Worm (Caenorhabditis elegans) whole organism, young adult: ENCODE measurements around the gene sec-61.G.
A peak's percentile ranks its signal among the peaks of the same experiment; 100 is the strongest.

Experiments
- B0019.2 ChIP-seq: fragments of 200-800 bp; sonication (Bioruptor generic); conservative IDR thresholded peaks from 2 replicates; pipeline ENCODE4 v1.3.6; 2022; ENCODE audit warnings: missing genetic modification reagents, missing genetic modification characterization, missing compliant biosample characterization
- B0035.1 ChIP-seq: sonication (generic microtip); optimal IDR thresholded peaks from 2 replicates; lab custom pipeline; 2016; ENCODE audit warnings: missing genetic modification characterization, mild to moderate bottlenecking, missing compliant biosample characterization, missing genotype, missing genetic modification reagents
- B0261.1 ChIP-seq: sonication (generic microtip); optimal IDR thresholded peaks from 2 replicates; lab custom pipeline; 2016; ENCODE audit warnings: mild to moderate bottlenecking, missing genetic modification characterization, moderate library complexity, missing compliant biosample characterization
- C17E4.6 ChIP-seq: fragments of 200-800 bp; sonication (Bioruptor generic); IDR thresholded peaks from 2 replicates; pipeline ENCODE4 v1.3.6; 2022; ENCODE audit warnings: missing genetic modification reagents, missing genetic modification characterization, missing compliant biosample characterization
- F23B12.7 ChIP-seq: sonication (generic microtip); optimal IDR thresholded peaks from 2 replicates; lab custom pipeline; 2017; ENCODE audit warnings: missing genetic modification characterization, mild to moderate bottlenecking, missing compliant biosample characterization, antibody characterized with exemption, moderate library complexity; ENCODE audit not compliant: insufficient read depth
- F37B4.10 ChIP-seq: fragments of 200-800 bp; sonication (Bioruptor generic); IDR thresholded peaks from 2 replicates; pipeline ENCODE4 v1.3.6; 2022; ENCODE audit warnings: missing genetic modification characterization, missing compliant biosample characterization
- F52B5.7 ChIP-seq: sonication (generic microtip); optimal IDR thresholded peaks from 2 replicates; lab custom pipeline; 2016; ENCODE audit warnings: mild to moderate bottlenecking, missing genetic modification characterization, missing compliant biosample characterization
- K11D2.4 ChIP-seq: fragments of 200-800 bp; sonication (Bioruptor generic); IDR thresholded peaks from 2 replicates; pipeline ENCODE4 v1.3.6; 2022; ENCODE audit warnings: missing genetic modification reagents, missing genetic modification characterization, missing compliant biosample characterization
- T26A5.8 ChIP-seq: sonication (generic microtip); optimal IDR thresholded peaks from 2 replicates; lab custom pipeline; 2016; ENCODE audit warnings: missing genetic modification characterization, missing compliant biosample characterization
- Y53G8AR.9 ChIP-seq: fragments of 200-800 bp; sonication (Bioruptor generic); conservative IDR thresholded peaks from 2 replicates; pipeline ENCODE4 v1.3.6; 2022; ENCODE audit warnings: missing genetic modification reagents, missing genetic modification characterization, missing compliant biosample characterization
- Y67H2A.10 ChIP-seq: fragments of 200-800 bp; sonication (Bioruptor generic); conservative IDR thresholded peaks from 2 replicates; pipeline ENCODE4 v1.3.6; 2022; ENCODE audit warnings: missing genetic modification reagents, missing genetic modification characterization, missing compliant biosample characterization
- Y79H2A.3 ChIP-seq: fragments of 200-800 bp; sonication (Bioruptor generic); conservative IDR thresholded peaks from 2 replicates; pipeline ENCODE4 v1.3.6; 2022; ENCODE audit warnings: missing genetic modification reagents, missing genetic modification characterization, missing compliant biosample characterization
- Y95B8A.8 ChIP-seq: fragments of 200-800 bp; sonication (Bioruptor generic); IDR thresholded peaks from 2 replicates; pipeline ENCODE4 v1.3.6; 2022; ENCODE audit warnings: missing genetic modification reagents, missing genetic modification characterization, missing compliant biosample characterization
- ZK185.1 ChIP-seq: sonication (generic microtip); optimal IDR thresholded peaks from 2 replicates; lab custom pipeline; 2016; ENCODE audit warnings: mild to moderate bottlenecking, missing genetic modification characterization, missing compliant biosample characterization; ENCODE audit not compliant: poor library complexity, severe bottlenecking
- aptf-3 ChIP-seq: fragments of 200-800 bp; sonication (Bioruptor generic); IDR thresholded peaks from 2 replicates; pipeline ENCODE4 v1.3.6; 2022; ENCODE audit warnings: missing genetic modification characterization, missing compliant biosample characterization
- atf-7 ChIP-seq: sonication (generic microtip); optimal IDR thresholded peaks from 2 replicates; lab custom pipeline; 2017; ENCODE audit warnings: mild to moderate bottlenecking, missing genetic modification characterization, missing compliant biosample characterization
- attf-5 ChIP-seq: fragments of 200-800 bp; sonication (Bioruptor generic); optimal IDR thresholded peaks from 2 replicates; lab custom pipeline; 2018; ENCODE audit warnings: mild to moderate bottlenecking, missing genetic modification characterization, missing compliant biosample characterization
- cebp-1 ChIP-seq, 2 experiments: fragments of 200-800 bp in 1 of 2; sonication (Bioruptor generic) in 1 of 2; sonication (generic microtip) in 1 of 2; IDR thresholded peaks in 1 of 2; optimal IDR thresholded peaks in 1 of 2; 2 replicates each; pipeline versions ENCODE4 v1.3.6 to Lab custom; 2017 to 2022; ENCODE audit warnings: missing compliant biosample characterization in 2 of 2, missing genetic modification characterization in 2 of 2, mild to moderate bottlenecking in 1 of 2, missing genetic modification reagents in 1 of 2, moderate library complexity in 1 of 2
- cebp-2 ChIP-seq: fragments of 200-800 bp; sonication (Bioruptor generic); IDR thresholded peaks from 2 replicates; pipeline ENCODE4 v1.3.6; 2022; ENCODE audit warnings: missing genetic modification characterization, missing compliant biosample characterization
- ceh-40 ChIP-seq: fragments of 200-800 bp; sonication (Bioruptor generic); IDR thresholded peaks from 2 replicates; pipeline ENCODE4 v1.3.6; 2022; ENCODE audit warnings: missing genetic modification characterization, missing compliant biosample characterization
- ceh-79 ChIP-seq: sonication (generic microtip); optimal IDR thresholded peaks from 2 replicates; lab custom pipeline; 2017; ENCODE audit warnings: mild to moderate bottlenecking, missing genetic modification characterization, missing compliant biosample characterization
- ceh-91 ChIP-seq: fragments of 200-800 bp; sonication (Bioruptor generic); IDR thresholded peaks from 2 replicates; pipeline ENCODE4 v1.3.6; 2022; ENCODE audit warnings: missing genetic modification reagents, missing genetic modification characterization, missing compliant biosample characterization
- chd-7 ChIP-seq: sonication (generic microtip); optimal IDR thresholded peaks from 2 replicates; lab custom pipeline; 2016; ENCODE audit warnings: mild to moderate bottlenecking, missing genetic modification characterization, moderate library complexity, missing compliant biosample characterization
- egl-18 ChIP-seq: fragments of 200-800 bp; sonication (Bioruptor generic); IDR thresholded peaks from 2 replicates; pipeline ENCODE4 v1.3.6; 2022; ENCODE audit warnings: missing genetic modification reagents, missing genetic modification characterization, missing compliant biosample characterization
- egrh-3 ChIP-seq: fragments of 200-800 bp; sonication (Bioruptor generic); IDR thresholded peaks from 2 replicates; pipeline ENCODE4 v1.3.6; 2022; ENCODE audit warnings: missing genetic modification reagents, missing genetic modification characterization, missing compliant biosample characterization
- fkh-3 ChIP-seq: sonication (generic microtip); optimal IDR thresholded peaks from 2 replicates; lab custom pipeline; 2016; ENCODE audit warnings: mild to moderate bottlenecking, missing genetic modification characterization, missing compliant biosample characterization
- gei-17 ChIP-seq: fragments of 200-800 bp; sonication (Bioruptor generic); optimal IDR thresholded peaks from 2 replicates; lab custom pipeline; 2018; ENCODE audit warnings: mild to moderate bottlenecking, missing genetic modification characterization, missing compliant biosample characterization
- him-1 ChIP-seq: sonication (generic microtip); optimal IDR thresholded peaks from 2 replicates; lab custom pipeline; 2016; ENCODE audit warnings: missing genotype, missing genetic modification reagents, missing genetic modification characterization, missing compliant biosample characterization
- hmg-1.2 ChIP-seq: fragments of 200-800 bp; sonication (Bioruptor generic); IDR thresholded peaks from 2 replicates; pipeline ENCODE4 v1.3.6; 2022; ENCODE audit warnings: missing genetic modification reagents, missing genetic modification characterization, missing compliant biosample characterization
- hmg-20 ChIP-seq: fragments of 200-800 bp; sonication (Bioruptor generic); IDR thresholded peaks from 2 replicates; pipeline ENCODE4 v1.3.6; 2022; ENCODE audit warnings: missing genetic modification reagents, missing genetic modification characterization, missing compliant biosample characterization
- let-526 ChIP-seq: fragments of 200-800 bp; sonication (Bioruptor generic); IDR thresholded peaks from 2 replicates; pipeline ENCODE4 v1.3.6; 2022; ENCODE audit warnings: missing genetic modification reagents, missing genetic modification characterization, missing compliant biosample characterization
- lin-40 ChIP-seq: sonication (generic microtip); optimal IDR thresholded peaks from 2 replicates; lab custom pipeline; 2016; ENCODE audit warnings: missing genetic modification characterization, mild to moderate bottlenecking, missing compliant biosample characterization, missing genotype, missing genetic modification reagents
- mcd-1 ChIP-seq: fragments of 200-800 bp; sonication (Bioruptor generic); IDR thresholded peaks from 2 replicates; pipeline ENCODE4 v1.3.6; 2022; ENCODE audit warnings: missing genetic modification reagents, missing genetic modification characterization, missing compliant biosample characterization
- mel-28 ChIP-seq: sonication (generic microtip); optimal IDR thresholded peaks from 2 replicates; lab custom pipeline; 2016; ENCODE audit warnings: borderline replicate concordance, mild to moderate bottlenecking, missing genetic modification characterization, missing compliant biosample characterization
- nfyb-1 ChIP-seq: fragments of 200-800 bp; sonication (Bioruptor generic); IDR thresholded peaks from 2 replicates; pipeline ENCODE4 v1.3.6; 2022; ENCODE audit warnings: missing genetic modification reagents, missing genetic modification characterization, missing compliant biosample characterization
- nhr-120 ChIP-seq: fragments of 200-800 bp; sonication (Bioruptor generic); IDR thresholded peaks from 2 replicates; pipeline ENCODE4 v1.3.6; 2022; ENCODE audit warnings: missing genetic modification characterization, missing compliant biosample characterization
- nhr-179 ChIP-seq: sonication (generic microtip); optimal IDR thresholded peaks from 2 replicates; lab custom pipeline; 2016; ENCODE audit warnings: mild to moderate bottlenecking, missing genetic modification characterization, missing compliant biosample characterization
- pbrm-1 ChIP-seq: fragments of 200-800 bp; sonication (Bioruptor generic); IDR thresholded peaks from 2 replicates; pipeline ENCODE4 v1.3.6; 2022; ENCODE audit warnings: missing genetic modification reagents, missing genetic modification characterization, missing compliant biosample characterization
- pha-4 ChIP-seq: fragments of 150-350 bp; sonication (generic microtip); optimal IDR thresholded peaks from 2 replicates; lab custom pipeline; 2014; ENCODE audit warnings: missing biosample characterization, missing genetic modification reagents, missing genetic modification characterization
- rpc-1 ChIP-seq, 2 experiments: fragments of 150-350 bp in 1 of 2; sonication (generic microtip) in 1 of 2; optimal IDR thresholded peaks; 2 replicates each; lab custom pipeline; 2014 to 2018; ENCODE audit warnings: missing biosample characterization in 1 of 2, missing genetic modification characterization in 1 of 2, missing genetic modification reagents in 1 of 2, missing genotype in 1 of 2
- snpc-1.1 ChIP-seq: sonication (generic microtip); optimal IDR thresholded peaks from 2 replicates; lab custom pipeline; 2017; ENCODE audit warnings: missing genetic modification characterization, mild to moderate bottlenecking, missing compliant biosample characterization, antibody characterized with exemption, moderate library complexity, missing genotype, missing genetic modification reagents; ENCODE audit not compliant: insufficient read depth
- snpc-3.4 ChIP-seq: sonication (generic microtip); optimal IDR thresholded peaks from 2 replicates; lab custom pipeline; 2017; ENCODE audit warnings: missing genetic modification characterization, mild to moderate bottlenecking, missing compliant biosample characterization, antibody characterized with exemption, moderate library complexity, missing genotype, missing genetic modification reagents
- snpc-4 ChIP-seq, 5 experiments: fragments of 150-350 bp in 1 of 5; sonication (generic microtip) in 4 of 5; optimal IDR thresholded peaks; 2 replicates each; lab custom pipeline; 2014 to 2018; ENCODE audit warnings: missing genetic modification characterization in 5 of 5, missing biosample characterization in 3 of 5, antibody characterized with exemption in 2 of 5, mild to moderate bottlenecking in 2 of 5, missing compliant biosample characterization in 2 of 5, missing genotype in 2 of 5, moderate library complexity in 2 of 5, missing genetic modification reagents in 1 of 5
- tbx-9 ChIP-seq: sonication (generic microtip); optimal IDR thresholded peaks from 2 replicates; lab custom pipeline; 2016; ENCODE audit warnings: borderline replicate concordance, missing genetic modification characterization, inconsistent platforms, missing compliant biosample characterization
- unc-130 ChIP-seq: sonication (generic microtip); optimal IDR thresholded peaks from 2 replicates; lab custom pipeline; 2016; ENCODE audit warnings: missing genetic modification reagents, missing genetic modification characterization, missing compliant biosample characterization
- xnd-1 ChIP-seq: sonication (generic microtip); optimal IDR thresholded peaks from 2 replicates; lab custom pipeline; 2016; ENCODE audit warnings: missing genotype, missing genetic modification reagents, missing genetic modification characterization, missing compliant biosample characterization
- ztf-26 ChIP-seq: sonication (generic microtip); optimal IDR thresholded peaks from 2 replicates; lab custom pipeline; 2017; ENCODE audit warnings: missing genetic modification characterization, missing compliant biosample characterization

sec-61.G gene

ce11 chrV:10940571-10940991 lies 43.6 kb upstream of the sec-61.G start (continued):
- TF ChIP-seq atf-7 (tag; lab: Kevin White, UChicago): peak; percentile 94
- TF ChIP-seq Y53G8AR.9: no peak
- no peak for TF ChIP-seq ceh-40 (GFP tag; lab: Robert Waterston, UW)
- TF ChIP-seq him-1 (tag; lab: Kevin White, UChicago): no peak
- TF ChIP-seq gei-17 (GFP tag; lab: Kevin White, UChicago): peak; percentile 29
- TF ChIP-seq F23B12.7: peak; percentile 19
- no peak for TF ChIP-seq tbx-9
- TF ChIP-seq Y79H2A.3 (GFP tag; lab: Robert Waterston, UW): no peak
- no peak for TF ChIP-seq B0019.2 (GFP tag; lab: Robert Waterston, UW)
- TF ChIP-seq Y67H2A.10 (GFP tag; lab: Robert Waterston, UW): no peak
- no peak for TF ChIP-seq F52B5.7 (tag; lab: Kevin White, UChicago)
- TF ChIP-seq nhr-179 (tag; lab: Kevin White, UChicago): no peak
- peak; percentile 55 for TF ChIP-seq lin-40 (tag; lab: Kevin White, UChicago)
- TF ChIP-seq egrh-3 (GFP tag; lab: Robert Waterston, UW): no peak
- no peak for TF ChIP-seq aptf-3
- TF ChIP-seq nfyb-1 (GFP tag; lab: Robert Waterston, UW): peak; percentile 68; the same call in 1 of the 2 replicates
- TF ChIP-seq egl-18: no peak
- TF ChIP-seq attf-5 (GFP tag; lab: Kevin White, UChicago): peak; percentile 73
- no peak for TF ChIP-seq unc-130
- no peak for TF ChIP-seq snpc-4 (GFP tag; optimal IDR thresholded peaks at IDR 0.05; lab: Kevin White, UChicago)
- peak in 2 of 4 experiments; percentile 31 to 51 for TF ChIP-seq snpc-4 (tag; optimal IDR thresholded peaks at IDR 0.05; lab: Kevin White, UChicago)
- no peak for TF ChIP-seq Y95B8A.8 (GFP tag; lab: Robert Waterston, UW)
- peak; percentile 8; the same call in 1 of the 2 replicates for TF ChIP-seq mcd-1
- no peak for TF ChIP-seq ceh-91 (GFP tag; lab: Robert Waterston, UW)
- no peak for TF ChIP-seq B0261.1 (tag; lab: Kevin White, UChicago)
- no peak for TF ChIP-seq xnd-1 (tag; lab: Kevin White, UChicago)
- no peak for TF ChIP-seq F37B4.10 (GFP tag; lab: Robert Waterston, UW)
- TF ChIP-seq hmg-1.2 (GFP tag; lab: Robert Waterston, UW): peak; percentile 79
- TF ChIP-seq snpc-3.4: no peak
- TF ChIP-seq ZK185.1 (tag; lab: Kevin White, UChicago): peak; percentile 52
- TF ChIP-seq snpc-1.1 (tag; lab: Kevin White, UChicago): no peak
- no peak for TF ChIP-seq cebp-2 (GFP tag; lab: Robert Waterston, UW)
- peak; percentile 72 for TF ChIP-seq chd-7 (tag; lab: Kevin White, UChicago)
- TF ChIP-seq C17E4.6: no peak
- no peak for TF ChIP-seq B0035.1 (tag; lab: Kevin White, UChicago)
- no peak for TF ChIP-seq hmg-20
- 0 out of 2 replicates have a peak, but pooled peaks have one; percentile 5 for TF ChIP-seq let-526
- TF ChIP-seq pha-4 (tag; lab: Kevin White, UChicago): no peak
- no peak for TF ChIP-seq ceh-79 (tag; lab: Kevin White, UChicago)
- no peak for TF ChIP-seq rpc-1 (optimal IDR thresholded peaks at IDR 0.05; lab: Kevin White, UChicago)
- no peak for TF ChIP-seq rpc-1 (tag; optimal IDR thresholded peaks at IDR 0.05; lab: Kevin White, UChicago)
- peak; percentile 95 for TF ChIP-seq cebp-1 (GFP tag; IDR thresholded peaks at IDR 0.05; lab: Robert Waterston, UW)
- TF ChIP-seq cebp-1 (tag; optimal IDR thresholded peaks at IDR 0.05; lab: Kevin White, UChicago): peak; percentile 99
- no peak for TF ChIP-seq T26A5.8 (tag; lab: Kevin White, UChicago)
- TF ChIP-seq ztf-26 (tag; lab: Kevin White, UChicago): no peak
- TF ChIP-seq mel-28 (tag; lab: Kevin White, UChicago): no peak
- no peak for TF ChIP-seq fkh-3 (tag; lab: Kevin White, UChicago)
- TF ChIP-seq K11D2.4 (GFP tag; lab: Robert Waterston, UW): no peak
- TF ChIP-seq nhr-120 (GFP tag; lab: Robert Waterston, UW): no peak
- TF ChIP-seq pbrm-1 (GFP tag; lab: Robert Waterston, UW): peak; percentile 31; the same call in 1 of the 2 replicates
